Fruit fly (Drosophila melanogaster) whole organism, embryonic: ENCODE measurements around the gene CG5080.

Experiments used
- Adf1 ChIP-seq: fragments of 200-800 bp; sonication (Bioruptor generic); IDR thresholded peaks from 2 replicates; pipeline ENCODE4 v1.3.6; 2022; ENCODE audit warnings: missing biosample characterization, missing genetic modification characterization
- Aef1 ChIP-seq: fragments of 200-800 bp; sonication (Bioruptor generic); IDR thresholded peaks from 3 replicates; pipeline ENCODE4 v1.3.6; 2022; ENCODE audit warnings: missing biosample characterization, missing genetic modification characterization
- Atf-2 ChIP-seq: fragments of 200-800 bp; sonication (Bioruptor generic); optimal IDR thresholded peaks from 2 replicates; lab custom pipeline; 2016; ENCODE audit warnings: missing biosample characterization, missing genetic modification characterization
- CG10209 ChIP-seq: fragments of 200-800 bp; sonication (Bioruptor generic); optimal IDR thresholded peaks from 3 replicates; lab custom pipeline; 2017; ENCODE audit warnings: missing biosample characterization, mild to moderate bottlenecking, missing genetic modification characterization, missing genetic modification reagents
- CG1024 ChIP-seq: fragments of 200-800 bp; sonication (Bioruptor generic); IDR thresholded peaks from 2 replicates; pipeline ENCODE4 v1.3.6; 2022; ENCODE audit warnings: missing biosample characterization, missing genetic modification characterization
- CG11560 ChIP-seq: fragments of 200-800 bp; sonication (Bioruptor generic); IDR thresholded peaks from 3 replicates; pipeline ENCODE4 v1.3.6; 2022; ENCODE audit warnings: missing biosample characterization, missing genetic modification characterization
- CG1233 ChIP-seq: fragments of 200-800 bp; sonication (Bioruptor generic); optimal IDR thresholded peaks from 4 replicates; lab custom pipeline; 2018; ENCODE audit warnings: missing biosample characterization, mild to moderate bottlenecking, missing genetic modification characterization
- CG12391 ChIP-seq: fragments of 200-800 bp; sonication (Bioruptor generic); optimal IDR thresholded peaks from 3 replicates; lab custom pipeline; 2018; ENCODE audit warnings: missing biosample characterization, mild to moderate bottlenecking, missing genetic modification characterization, moderate library complexity
- CG13296 ChIP-seq: fragments of 200-800 bp; sonication (Bioruptor generic); optimal IDR thresholded peaks from 3 replicates; lab custom pipeline; 2018; ENCODE audit warnings: missing biosample characterization, mild to moderate bottlenecking, missing genetic modification characterization
- CG14965 ChIP-seq: fragments of 200-800 bp; sonication (Bioruptor generic); optimal IDR thresholded peaks from 2 replicates; lab custom pipeline; 2016; ENCODE audit warnings: missing biosample characterization, missing genetic modification characterization, borderline replicate concordance
- CG16863 ChIP-seq: fragments of 200-800 bp; sonication (Bioruptor generic); optimal IDR thresholded peaks from 3 replicates; lab custom pipeline; 2016; ENCODE audit warnings: missing biosample characterization, missing genetic modification characterization
- CG18476 ChIP-seq: fragments of 200-800 bp; sonication (Bioruptor generic); optimal IDR thresholded peaks from 2 replicates; lab custom pipeline; 2016; ENCODE audit warnings: missing biosample characterization, mild to moderate bottlenecking, missing genetic modification characterization
- CG2129 ChIP-seq: fragments of 200-800 bp; sonication (Bioruptor generic); IDR thresholded peaks from 2 replicates; pipeline ENCODE4 v1.3.6; 2022; ENCODE audit warnings: missing biosample characterization, missing genetic modification characterization; ENCODE audit not compliant: partially characterized antibody
- CG3065 ChIP-seq: fragments of 200-800 bp; sonication (Bioruptor generic); optimal IDR thresholded peaks from 2 replicates; lab custom pipeline; 2016; ENCODE audit warnings: missing biosample characterization, missing genetic modification characterization
- CG3163 ChIP-seq: fragments of 200-800 bp; sonication (Bioruptor generic); optimal IDR thresholded peaks from 3 replicates; lab custom pipeline; 2016; ENCODE audit warnings: missing biosample characterization, missing genetic modification characterization
- CG34376 ChIP-seq: fragments of 200-800 bp; sonication (Bioruptor generic); optimal IDR thresholded peaks from 2 replicates; lab custom pipeline; 2018; ENCODE audit warnings: missing biosample characterization, mild to moderate bottlenecking, missing genetic modification characterization
- CG3995 ChIP-seq: fragments of 200-800 bp; sonication (Bioruptor generic); optimal IDR thresholded peaks from 3 replicates; lab custom pipeline; 2016; ENCODE audit warnings: missing biosample characterization, missing genetic modification characterization
- CG42726 ChIP-seq: fragments of 200-800 bp; sonication (Bioruptor generic); IDR thresholded peaks from 2 replicates; pipeline ENCODE4 v1.3.6; 2022; ENCODE audit warnings: missing biosample characterization, missing genetic modification characterization; ENCODE audit not compliant: partially characterized antibody
- CG4617 ChIP-seq: fragments of 200-800 bp; sonication (Bioruptor generic); optimal IDR thresholded peaks from 3 replicates; lab custom pipeline; 2016; ENCODE audit warnings: missing biosample characterization, missing genetic modification characterization, borderline replicate concordance
- CG7357 ChIP-seq: fragments of 200-800 bp; sonication (Bioruptor generic); IDR thresholded peaks from 3 replicates; pipeline ENCODE4 v1.3.6; 2022; ENCODE audit warnings: missing biosample characterization, missing genetic modification characterization
- CG8388 ChIP-seq: fragments of 200-800 bp; sonication (Bioruptor generic); optimal IDR thresholded peaks from 2 replicates; lab custom pipeline; 2019; ENCODE audit warnings: missing biosample characterization, mild to moderate bottlenecking, missing genetic modification characterization, moderate library complexity
- CG9215 ChIP-seq: fragments of 200-800 bp; sonication (Bioruptor generic); IDR thresholded peaks from 2 replicates; pipeline ENCODE4 v1.3.6; 2022; ENCODE audit warnings: missing biosample characterization, missing genetic modification characterization
- CG9817 ChIP-seq: fragments of 200-800 bp; sonication (Bioruptor generic); optimal IDR thresholded peaks from 2 replicates; lab custom pipeline; 2018; ENCODE audit warnings: missing biosample characterization, mild to moderate bottlenecking, missing genetic modification characterization, moderate library complexity
- CHES-1-like ChIP-seq: fragments of 200-800 bp; sonication (Bioruptor generic); optimal IDR thresholded peaks from 2 replicates; lab custom pipeline; 2016; ENCODE audit warnings: missing biosample characterization, missing genetic modification characterization
- Dfd ChIP-seq, 2 experiments: fragments of >200 bp; optimal IDR thresholded peaks; 2 replicates each; lab custom pipeline; 2017; ENCODE audit warnings: missing biosample characterization in 2 of 2, missing genetic modification characterization in 2 of 2
- Dp ChIP-seq: fragments of 200-800 bp; sonication (Bioruptor generic); optimal IDR thresholded peaks from 2 replicates; lab custom pipeline; 2018; ENCODE audit warnings: missing biosample characterization, mild to moderate bottlenecking, missing genetic modification characterization, moderate library complexity
- Dref ChIP-seq: fragments of 200-800 bp; sonication (Bioruptor generic); IDR thresholded peaks from 2 replicates; pipeline ENCODE4 v1.3.6; 2022; ENCODE audit warnings: missing biosample characterization, missing genetic modification characterization
- Fer3 ChIP-seq: fragments of 200-800 bp; sonication (Bioruptor generic); optimal IDR thresholded peaks from 2 replicates; lab custom pipeline; 2018; ENCODE audit warnings: missing biosample characterization, mild to moderate bottlenecking, missing genetic modification characterization, moderate library complexity
- HLH54F ChIP-seq: fragments of 200-800 bp; sonication (Bioruptor generic); optimal IDR thresholded peaks from 3 replicates; lab custom pipeline; 2016; ENCODE audit warnings: missing biosample characterization, missing genetic modification characterization
- Kr ChIP-seq: fragments of 200-800 bp; sonication (Bioruptor generic); optimal IDR thresholded peaks from 2 replicates; lab custom pipeline; 2017; ENCODE audit warnings: missing biosample characterization, mild to moderate bottlenecking, missing genetic modification characterization
- Oaz ChIP-seq: fragments of 200-800 bp; sonication (Bioruptor generic); IDR thresholded peaks from 2 replicates; pipeline ENCODE4 v1.3.6; 2022; ENCODE audit warnings: missing biosample characterization, missing genetic modification characterization
- PHDP ChIP-seq: fragments of 200-800 bp; sonication (Bioruptor generic); optimal IDR thresholded peaks from 3 replicates; lab custom pipeline; 2018; ENCODE audit warnings: missing biosample characterization, mild to moderate bottlenecking, missing genetic modification characterization, moderate library complexity
- Sin3A ChIP-seq: fragments of >200 bp; optimal IDR thresholded peaks from 2 replicates; lab custom pipeline; 2018
- az2 ChIP-seq: fragments of 200-800 bp; sonication (Bioruptor generic); optimal IDR thresholded peaks from 3 replicates; lab custom pipeline; 2016; ENCODE audit warnings: missing biosample characterization, missing genetic modification characterization
- bab2 ChIP-seq: fragments of 200-800 bp; sonication (Bioruptor generic); optimal IDR thresholded peaks from 2 replicates; lab custom pipeline; 2016; ENCODE audit warnings: missing biosample characterization, missing genetic modification characterization
- bigmax ChIP-seq: fragments of 200-800 bp; sonication (Bioruptor generic); optimal IDR thresholded peaks from 2 replicates; lab custom pipeline; 2018; ENCODE audit warnings: missing biosample characterization, mild to moderate bottlenecking, missing genetic modification characterization
- chn ChIP-seq: fragments of 200-800 bp; sonication (Bioruptor generic); optimal IDR thresholded peaks from 2 replicates; lab custom pipeline; 2016; ENCODE audit warnings: missing biosample characterization, missing genetic modification characterization
- mam ChIP-seq: fragments of 200-800 bp; sonication (Bioruptor generic); optimal IDR thresholded peaks from 3 replicates; lab custom pipeline; 2016; ENCODE audit warnings: missing biosample characterization, missing genetic modification characterization
- mld ChIP-seq: fragments of 200-800 bp; sonication (Bioruptor generic); IDR thresholded peaks from 3 replicates; pipeline ENCODE4 v1.3.6; 2022; ENCODE audit warnings: missing biosample characterization, missing genetic modification characterization; ENCODE audit not compliant: partially characterized antibody
- pum ChIP-seq: fragments of 200-800 bp; sonication (Bioruptor generic); optimal IDR thresholded peaks from 2 replicates; lab custom pipeline; 2016; ENCODE audit warnings: missing biosample characterization, missing genetic modification characterization
- ranshi ChIP-seq: fragments of 200-800 bp; sonication (Bioruptor generic); IDR thresholded peaks from 2 replicates; pipeline ENCODE4 v1.3.6; 2022; ENCODE audit warnings: missing biosample characterization, missing genetic modification characterization
- sens-2 ChIP-seq: fragments of 200-800 bp; sonication (Bioruptor generic); IDR thresholded peaks from 2 replicates; pipeline ENCODE4 v1.3.6; 2022; ENCODE audit warnings: missing biosample characterization, missing genetic modification characterization
- sim ChIP-seq: fragments of 200-800 bp; sonication (Bioruptor generic); IDR thresholded peaks from 2 replicates; pipeline ENCODE4 v1.3.6; 2022; ENCODE audit warnings: missing biosample characterization, missing genetic modification characterization
- tll ChIP-seq, 2 experiments: fragments of 200-800 bp in 1 of 2; fragments of >200 bp in 1 of 2; sonication (Bioruptor generic) in 1 of 2; optimal IDR thresholded peaks; 2 replicates each; lab custom pipeline; 2017 to 2019; ENCODE audit warnings: missing biosample characterization in 2 of 2, missing genetic modification characterization in 2 of 2, mild to moderate bottlenecking in 1 of 2, moderate library complexity in 1 of 2
- tna ChIP-seq: fragments of 200-800 bp; sonication (Bioruptor generic); IDR thresholded peaks from 2 replicates; pipeline ENCODE4 v1.3.6; 2022; ENCODE audit warnings: missing biosample characterization, missing genetic modification characterization; ENCODE audit not compliant: partially characterized antibody
- trem ChIP-seq: fragments of 200-800 bp; optimal IDR thresholded peaks from 3 replicates; lab custom pipeline; 2019; ENCODE audit warnings: missing biosample characterization, mild to moderate bottlenecking, missing genetic modification characterization, moderate library complexity
- wdn ChIP-seq: fragments of 200-800 bp; sonication (Bioruptor generic); IDR thresholded peaks from 2 replicates; pipeline ENCODE4 v1.3.6; 2022; ENCODE audit warnings: missing biosample characterization, missing genetic modification characterization
- zf30C ChIP-seq: fragments of 200-800 bp; sonication (Bioruptor generic); optimal IDR thresholded peaks from 3 replicates; lab custom pipeline; 2018; ENCODE audit warnings: missing biosample characterization, mild to moderate bottlenecking, missing genetic modification characterization
- zfh2 ChIP-seq: fragments of 200-800 bp; sonication (Bioruptor generic); optimal IDR thresholded peaks from 2 replicates; lab custom pipeline; 2016; ENCODE audit warnings: missing biosample characterization, missing genetic modification characterization

CG5080 gene

DNA sequence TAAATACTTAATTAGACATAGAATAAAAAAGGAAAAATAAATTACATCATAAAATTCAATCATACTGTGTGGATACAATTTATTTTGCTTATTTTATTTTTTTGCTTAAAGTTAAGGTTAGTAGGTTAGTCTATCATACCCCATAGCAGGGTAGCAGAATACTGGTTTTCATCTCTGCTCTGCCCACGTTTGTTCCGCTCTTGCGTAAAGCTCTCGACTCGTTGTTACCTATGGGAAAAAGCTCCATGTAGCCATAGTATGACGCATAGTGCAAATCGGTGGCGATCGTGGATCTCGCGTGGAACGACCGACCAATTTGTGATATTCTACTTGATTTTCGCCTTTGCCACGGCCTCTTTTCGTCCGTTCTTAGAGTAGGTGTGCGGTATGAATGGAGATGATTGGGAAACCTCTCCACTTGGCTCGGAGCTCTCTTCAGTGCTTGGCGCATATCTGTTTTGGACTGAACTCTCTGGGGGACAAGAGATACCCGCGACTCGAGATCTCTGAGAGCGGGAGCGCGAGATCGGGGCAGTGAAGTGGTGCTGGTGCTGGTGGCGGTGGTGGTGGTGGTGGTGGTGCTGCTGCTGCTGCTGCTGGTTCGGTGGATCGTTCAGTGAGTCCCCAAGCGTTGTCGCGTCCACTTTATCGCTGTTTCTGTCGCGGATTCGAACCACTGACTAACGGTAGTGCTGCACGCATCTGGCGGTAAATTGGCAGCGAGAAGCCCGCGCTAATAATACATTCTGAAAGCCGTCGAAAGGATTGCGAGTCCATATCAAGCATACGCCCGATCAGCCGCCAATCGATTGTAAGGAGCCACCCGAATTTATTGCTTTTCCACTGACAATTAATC lies 22.2 kb upstream of the CG5080 start, which contains the start of gene CG5001 (continued):
- TF ChIP-seq mam (peak; percentile 66), CG2129 (no peak), trem (tag; lab: Kevin White, UChicago) (peak; percentile 79), wdn (GFP tag; lab: Robert Waterston, UW) (peak; percentile 43), sens-2 (GFP tag; lab: Robert Waterston, UW) (0 out of 2 replicates have a peak, but pooled peaks have one; percentile 8), Dref (GFP tag; lab: Robert Waterston, UW) (0 out of 2 replicates have a peak, but pooled peaks have one; percentile 9), CG9215 (GFP tag; lab: Robert Waterston, UW) (peak; percentile 76), CG42726 (GFP tag; lab: Robert Waterston, UW) (no peak), zfh2 (GFP tag; lab: Kevin White, UChicago) (peak; percentile 58), sim (GFP tag; lab: Robert Waterston, UW) (peak; percentile 83), CG10209 (GFP tag; lab: Kevin White, UChicago) (peak; percentile 76), CG16863 (GFP tag; lab: Kevin White, UChicago) (peak; percentile 60), Adf1 (GFP tag; lab: Robert Waterston, UW) (peak; percentile 61), bab2 (peak; percentile 71), CG12391 (tag; lab: Kevin White, UChicago) (peak; percentile 93), CG11560 (tag; lab: Robert Waterston, UW) (peak; percentile 55; the same call in 2 of the 3 replicates), CG8388 (peak; percentile 87), ranshi (GFP tag; lab: Robert Waterston, UW) (peak; percentile 85), pum (GFP tag; lab: Kevin White, UChicago) (peak; percentile 62), tll (GFP tag; optimal IDR thresholded peaks at IDR 0.05; lab: Kevin White, UChicago) (no peak), bigmax (GFP tag; lab: Kevin White, UChicago) (no peak), Fer3 (tag; lab: Kevin White, UChicago) (peak; percentile 94), az2 (peak; percentile 85), CHES-1-like (GFP tag; lab: Kevin White, UChicago) (peak; percentile 68), CG18476 (GFP tag; lab: Kevin White, UChicago) (peak; percentile 67), CG3995 (GFP tag; lab: Kevin White, UChicago) (peak; percentile 30), Dfd (GFP tag; optimal IDR thresholded peaks at IDR 0.05; lab: Kevin White, UChicago) (peak in 1 of 2 experiments; percentile 48), tna (GFP tag; lab: Robert Waterston, UW) (no peak), chn (GFP tag; lab: Kevin White, UChicago) (peak; percentile 67), Atf-2 (GFP tag; lab: Kevin White, UChicago) (peak; percentile 54), CG1233 (GFP tag; lab: Kevin White, UChicago) (peak; percentile 77), CG1024 (GFP tag; lab: Robert Waterston, UW) (peak; percentile 79), CG3163 (GFP tag; lab: Kevin White, UChicago) (peak; percentile 66), Aef1 (GFP tag; lab: Robert Waterston, UW) (peak; percentile 85), CG3065 (GFP tag; lab: Kevin White, UChicago) (no peak), CG9817 (tag; lab: Kevin White, UChicago) (peak; percentile 79), Kr (GFP tag; lab: Kevin White, UChicago) (no peak), CG14965 (GFP tag; lab: Kevin White, UChicago) (no peak), Oaz (GFP tag; lab: Robert Waterston, UW) (peak; percentile 68), Sin3A (lab: Kevin White, UChicago) (no peak), CG34376 (GFP tag; lab: Kevin White, UChicago) (peak; percentile 83), CG13296 (peak; percentile 88), CG4617 (GFP tag; lab: Kevin White, UChicago) (peak; percentile 12), zf30C (GFP tag; lab: Kevin White, UChicago) (no peak), HLH54F (peak; percentile 62), Dp (GFP tag; lab: Kevin White, UChicago) (no peak), CG7357 (GFP tag; lab: Robert Waterston, UW) (0 out of 3 replicates have a peak, but pooled peaks have one; percentile 37), mld (GFP tag; lab: Robert Waterston, UW) (no peak), PHDP (tag; lab: Kevin White, UChicago) (peak; percentile 94)
